Fruit fly (Drosophila melanogaster): Measurements from ENCODE around the gene cav.

DNA sequence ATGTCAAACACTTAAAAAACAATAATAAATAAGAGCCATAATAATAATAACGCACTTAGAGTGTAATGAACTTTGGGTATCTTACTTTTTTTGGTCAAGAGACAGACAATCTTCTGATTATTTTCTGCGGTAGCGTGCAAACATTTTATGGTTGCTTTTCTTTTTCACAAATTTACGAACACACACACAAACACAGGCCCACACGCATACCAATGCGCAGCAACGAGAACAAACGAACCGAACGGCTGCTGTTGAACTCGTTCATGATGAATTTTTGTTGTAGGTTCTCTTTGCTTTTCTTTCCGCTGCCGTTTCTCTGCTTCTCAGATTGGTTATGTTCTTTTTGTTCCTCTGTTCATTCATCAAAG, 13.2 kb downstream of the cav start:
- TF ChIP-seq Sox102F (GFP tag; optimal IDR thresholded peaks at IDR 0.05) = no peak
- TF ChIP-seq fkh (GFP tag; optimal IDR thresholded peaks at IDR 0.05) = no peak

Measured in whole organism, prepupa.